Fruit fly (Drosophila melanogaster) whole organism, wandering third instar larva: ENCODE results near the gene CG42659.

Experiments
- CG9705 ChIP-seq: fragments of 200-800 bp; sonication (Bioruptor generic); optimal IDR thresholded peaks from 2 replicates; lab custom pipeline; 2018; ENCODE audit warnings: missing biosample characterization, mild to moderate bottlenecking, missing genetic modification characterization
- Dfd ChIP-seq: fragments of >200 bp; optimal IDR thresholded peaks from 2 replicates; lab custom pipeline; 2017; ENCODE audit warnings: missing biosample characterization, missing genetic modification characterization
- Hr83 ChIP-seq: fragments of 200-300 bp; sonication (Bioruptor generic); optimal IDR thresholded peaks from 2 replicates; lab custom pipeline; 2016; ENCODE audit warnings: missing biosample characterization, mild to moderate bottlenecking, missing genetic modification characterization, moderate library complexity; ENCODE audit not compliant: poor library complexity, severe bottlenecking
- Jra ChIP-seq: sonication (Bioruptor generic); optimal IDR thresholded peaks from 2 replicates; lab custom pipeline; 2016; ENCODE audit warnings: missing biosample characterization, missing genetic modification characterization
- Mio ChIP-seq: sonication (Bioruptor generic); optimal IDR thresholded peaks from 2 replicates; lab custom pipeline; 2016; ENCODE audit warnings: missing biosample characterization, missing genetic modification characterization
- dmrt93B ChIP-seq: fragments of 200-800 bp; sonication (Bioruptor generic); optimal IDR thresholded peaks from 2 replicates; lab custom pipeline; 2018; ENCODE audit warnings: missing biosample characterization, mild to moderate bottlenecking, missing genetic modification characterization
- h ChIP-seq: fragments of 200-800 bp; sonication (Bioruptor generic); optimal IDR thresholded peaks from 3 replicates; lab custom pipeline; 2016; ENCODE audit warnings: missing biosample characterization, mild to moderate bottlenecking, missing genetic modification characterization
- jim ChIP-seq: fragments of 175-275, 200-325 bp; sonication (Bioruptor generic); optimal IDR thresholded peaks from 2 replicates; lab custom pipeline; 2016; ENCODE audit warnings: missing biosample characterization, mild to moderate bottlenecking, missing genetic modification characterization
- pan ChIP-seq: fragments of >200 bp; optimal IDR thresholded peaks from 2 replicates; lab custom pipeline; 2017
- psq ChIP-seq: fragments of 200-800 bp; sonication (Bioruptor generic); optimal IDR thresholded peaks from 3 replicates; lab custom pipeline; 2017; ENCODE audit warnings: missing biosample characterization, mild to moderate bottlenecking, missing genetic modification characterization, moderate library complexity
- rgr ChIP-seq: fragments of 200-800 bp; sonication (Bioruptor generic); optimal IDR thresholded peaks from 3 replicates; lab custom pipeline; 2016; ENCODE audit warnings: missing biosample characterization, mild to moderate bottlenecking, missing genetic modification characterization
- sv ChIP-seq: fragments of 200-800 bp; sonication (Bioruptor generic); optimal IDR thresholded peaks from 3 replicates; lab custom pipeline; 2016; ENCODE audit warnings: missing biosample characterization, missing genetic modification characterization
- woc ChIP-seq: sonication (Bioruptor generic); optimal IDR thresholded peaks from 2 replicates; lab custom pipeline; 2016; ENCODE audit warnings: missing biosample characterization, mild to moderate bottlenecking, missing genetic modification characterization

The CG42659 gene

dm6 chr2L:18032741-18033140, 25.6 kb downstream of the CG42659 start:
- no peak for TF ChIP-seq rgr (GFP tag; lab: Kevin White, UChicago)
- no peak for TF ChIP-seq CG9705 (GFP tag; lab: Kevin White, UChicago)
- TF ChIP-seq jim = no peak
- no peak for TF ChIP-seq sv (GFP tag; lab: Kevin White, UChicago)
- TF ChIP-seq Dfd (GFP tag; lab: Kevin White, UChicago) = no peak
- no peak for TF ChIP-seq h
- TF ChIP-seq psq (GFP tag; lab: Kevin White, UChicago) = no peak
- no peak for TF ChIP-seq woc
- TF ChIP-seq Hr83 (GFP tag; lab: Kevin White, UChicago) = no peak
- no peak for TF ChIP-seq Jra (GFP tag; lab: Kevin White, UChicago)
- no peak for TF ChIP-seq pan (lab: Kevin White, UChicago)
- TF ChIP-seq Mio (GFP tag; lab: Kevin White, UChicago) = no peak
- TF ChIP-seq dmrt93B (GFP tag; lab: Kevin White, UChicago) = no peak
